Fruit fly (Drosophila melanogaster) whole organism, wandering third instar larva: ENCODE measurements around the gene ergic53.

Source experiments
- Abd-B ChIP-seq: fragments of >200 bp; optimal IDR thresholded peaks from 2 replicates; lab custom pipeline; 2017; ENCODE audit warnings: missing biosample characterization, missing genetic modification characterization
- CG32264 ChIP-seq: fragments of 200-800 bp; sonication (Bioruptor generic); optimal IDR thresholded peaks from 2 replicates; lab custom pipeline; 2016; ENCODE audit warnings: missing biosample characterization, missing genetic modification characterization
- CrebA ChIP-seq: fragments of 200-800 bp; sonication (Bioruptor generic); optimal IDR thresholded peaks from 2 replicates; lab custom pipeline; 2016; ENCODE audit warnings: missing biosample characterization, mild to moderate bottlenecking, missing genetic modification characterization, borderline replicate concordance
- Dfd ChIP-seq: fragments of >200 bp; optimal IDR thresholded peaks from 2 replicates; lab custom pipeline; 2017; ENCODE audit warnings: missing biosample characterization, missing genetic modification characterization
- Dif ChIP-seq: fragments of 200-275, 200-300 bp; sonication (Bioruptor generic); optimal IDR thresholded peaks from 2 replicates; lab custom pipeline; 2018; ENCODE audit warnings: missing biosample characterization, missing genetic modification characterization; ENCODE audit not compliant: partially characterized antibody
- GATAd ChIP-seq: sonication (Bioruptor generic); optimal IDR thresholded peaks from 2 replicates; lab custom pipeline; 2016; ENCODE audit warnings: missing biosample characterization, missing genetic modification characterization
- HLH106 ChIP-seq: fragments of 200-800 bp; optimal IDR thresholded peaks from 3 replicates; lab custom pipeline; 2019; ENCODE audit warnings: missing biosample characterization, mild to moderate bottlenecking, missing genetic modification characterization, moderate library complexity
- Hr78 ChIP-seq: fragments of >200 bp; optimal IDR thresholded peaks from 2 replicates; lab custom pipeline; 2017; ENCODE audit warnings: missing biosample characterization, missing genetic modification characterization
- Hr83 ChIP-seq: fragments of 200-300 bp; sonication (Bioruptor generic); optimal IDR thresholded peaks from 2 replicates; lab custom pipeline; 2016; ENCODE audit warnings: missing biosample characterization, mild to moderate bottlenecking, missing genetic modification characterization, moderate library complexity; ENCODE audit not compliant: poor library complexity, severe bottlenecking
- Jra ChIP-seq: sonication (Bioruptor generic); optimal IDR thresholded peaks from 2 replicates; lab custom pipeline; 2016; ENCODE audit warnings: missing biosample characterization, missing genetic modification characterization
- Mio ChIP-seq: sonication (Bioruptor generic); optimal IDR thresholded peaks from 2 replicates; lab custom pipeline; 2016; ENCODE audit warnings: missing biosample characterization, missing genetic modification characterization
- Myc ChIP-seq: fragments of >200 bp; optimal IDR thresholded peaks from 2 replicates; lab custom pipeline; 2017
- OdsH ChIP-seq: fragments of 200-800 bp; sonication (Bioruptor generic); optimal IDR thresholded peaks from 2 replicates; lab custom pipeline; 2016; ENCODE audit warnings: missing biosample characterization, mild to moderate bottlenecking, missing genetic modification characterization
- Rel ChIP-seq, 2 experiments: fragments of 200-800 bp; sonication (Bioruptor generic) in 1 of 2; optimal IDR thresholded peaks; 2 replicates in 1 of 2; 3 replicates in 1 of 2; lab custom pipeline; 2016 to 2019; ENCODE audit warnings: mild to moderate bottlenecking in 2 of 2, missing biosample characterization in 2 of 2, missing genetic modification characterization in 2 of 2, moderate library complexity in 1 of 2
- Vsx2 ChIP-seq: fragments of 200-300, 225-300 bp; sonication (Bioruptor generic); optimal IDR thresholded peaks from 2 replicates; lab custom pipeline; 2018; ENCODE audit warnings: missing biosample characterization, missing genetic modification characterization; ENCODE audit not compliant: partially characterized antibody
- br ChIP-seq: fragments of 200-800 bp; sonication (Bioruptor generic); optimal IDR thresholded peaks from 2 replicates; lab custom pipeline; 2016; ENCODE audit warnings: missing biosample characterization, missing genetic modification characterization
- brk ChIP-seq: fragments of 200-800 bp; sonication (Bioruptor generic); optimal IDR thresholded peaks from 2 replicates; lab custom pipeline; 2016; ENCODE audit warnings: missing biosample characterization, mild to moderate bottlenecking, missing genetic modification characterization
- dmrt93B ChIP-seq: fragments of 200-800 bp; sonication (Bioruptor generic); optimal IDR thresholded peaks from 2 replicates; lab custom pipeline; 2018; ENCODE audit warnings: missing biosample characterization, mild to moderate bottlenecking, missing genetic modification characterization
- dsf ChIP-seq: sonication (Bioruptor generic); optimal IDR thresholded peaks from 2 replicates; lab custom pipeline; 2016; ENCODE audit warnings: missing biosample characterization, missing genetic modification characterization, borderline replicate concordance
- ey ChIP-seq: fragments of 200-800 bp; sonication (Bioruptor generic); optimal IDR thresholded peaks from 2 replicates; lab custom pipeline; 2016; ENCODE audit warnings: missing biosample characterization, missing genetic modification characterization
- foxo ChIP-seq, 2 experiments: fragments of 200-800 bp; sonication (Bioruptor generic); optimal IDR thresholded peaks; 2 replicates in 1 of 2; 3 replicates in 1 of 2; lab custom pipeline; 2016 to 2017; ENCODE audit warnings: missing biosample characterization in 2 of 2, missing genetic modification characterization in 2 of 2
- fru ChIP-seq: fragments of 200-800 bp; sonication (Bioruptor generic); optimal IDR thresholded peaks from 3 replicates; lab custom pipeline; 2016; ENCODE audit warnings: missing biosample characterization, mild to moderate bottlenecking, missing genetic modification characterization
- h ChIP-seq: fragments of 200-800 bp; sonication (Bioruptor generic); optimal IDR thresholded peaks from 3 replicates; lab custom pipeline; 2016; ENCODE audit warnings: missing biosample characterization, mild to moderate bottlenecking, missing genetic modification characterization
- jim ChIP-seq: fragments of 175-275, 200-325 bp; sonication (Bioruptor generic); optimal IDR thresholded peaks from 2 replicates; lab custom pipeline; 2016; ENCODE audit warnings: missing biosample characterization, mild to moderate bottlenecking, missing genetic modification characterization
- pan ChIP-seq: fragments of >200 bp; optimal IDR thresholded peaks from 2 replicates; lab custom pipeline; 2017
- psq ChIP-seq: fragments of 200-800 bp; sonication (Bioruptor generic); optimal IDR thresholded peaks from 3 replicates; lab custom pipeline; 2017; ENCODE audit warnings: missing biosample characterization, mild to moderate bottlenecking, missing genetic modification characterization, moderate library complexity
- rgr ChIP-seq: fragments of 200-800 bp; sonication (Bioruptor generic); optimal IDR thresholded peaks from 3 replicates; lab custom pipeline; 2016; ENCODE audit warnings: missing biosample characterization, mild to moderate bottlenecking, missing genetic modification characterization
- sage ChIP-seq: fragments of 200-800 bp; sonication (Bioruptor generic); optimal IDR thresholded peaks from 2 replicates; lab custom pipeline; 2016; ENCODE audit warnings: missing biosample characterization, mild to moderate bottlenecking, missing genetic modification characterization
- woc ChIP-seq: sonication (Bioruptor generic); optimal IDR thresholded peaks from 2 replicates; lab custom pipeline; 2016; ENCODE audit warnings: missing biosample characterization, mild to moderate bottlenecking, missing genetic modification characterization

ergic53 gene

dm6 chr3L:8540509-8540908 lies 5.7 kb downstream of the ergic53 start:
- TF ChIP-seq woc (GFP tag; lab: Kevin White, UChicago), result no peak
- TF ChIP-seq Hr78 (GFP tag; lab: Kevin White, UChicago), result no peak
- no peak for TF ChIP-seq CG32264 (GFP tag; lab: Kevin White, UChicago)
- no peak for TF ChIP-seq Abd-B (GFP tag; lab: Kevin White, UChicago)
- no peak for TF ChIP-seq Dif
- no peak for TF ChIP-seq dmrt93B (GFP tag; lab: Kevin White, UChicago)
- no peak for TF ChIP-seq CrebA (GFP tag; lab: Kevin White, UChicago)
- no peak for TF ChIP-seq br
- no peak for TF ChIP-seq brk (GFP tag; lab: Kevin White, UChicago)
- TF ChIP-seq pan (lab: Kevin White, UChicago), result no peak
- TF ChIP-seq fru (GFP tag; lab: Kevin White, UChicago), result no peak
- no peak for TF ChIP-seq rgr (GFP tag; lab: Kevin White, UChicago)
- no peak for TF ChIP-seq h
- TF ChIP-seq Jra (GFP tag; lab: Kevin White, UChicago), result no peak
- TF ChIP-seq foxo (GFP tag; optimal IDR thresholded peaks at IDR 0.05; lab: Kevin White, UChicago), result no peak
- no peak for TF ChIP-seq sage
- TF ChIP-seq OdsH (GFP tag; lab: Kevin White, UChicago), result no peak
- no peak for TF ChIP-seq Mio (GFP tag; lab: Kevin White, UChicago)
- TF ChIP-seq HLH106, result no peak

- TF ChIP-seq brk (GFP tag; lab: Kevin White, UChicago) (no peak), ey (GFP tag; lab: Kevin White, UChicago) (no peak), dsf (GFP tag; lab: Kevin White, UChicago) (no peak), h (no peak), GATAd (no peak), rgr (GFP tag; lab: Kevin White, UChicago) (no peak), Dfd (GFP tag; lab: Kevin White, UChicago) (no peak), Vsx2 (no peak), CrebA (GFP tag; lab: Kevin White, UChicago) (no peak), pan (lab: Kevin White, UChicago) (no peak), Rel (GFP tag; optimal IDR thresholded peaks at IDR 0.05; lab: Kevin White, UChicago) (no peak), Rel (tag; optimal IDR thresholded peaks at IDR 0.05; lab: Kevin White, UChicago) (no peak), OdsH (GFP tag; lab: Kevin White, UChicago) (no peak), HLH106 (no peak), Dif (no peak), woc (GFP tag; lab: Kevin White, UChicago) (no peak)
- TF ChIP-seq, all 38 proteins: peak for 0
These were observed 6.9 kb downstream of the ergic53 start for dm6 chr3L:8541669-8542068.

dm6 chr3L:8542213-8542612 lies 7.4 kb downstream of the ergic53 start:
- TF ChIP-seq Dfd (GFP tag; lab: Kevin White, UChicago) (no peak), ey (GFP tag; lab: Kevin White, UChicago) (no peak), Myc (lab: Kevin White, UChicago) (no peak), Rel (GFP tag; optimal IDR thresholded peaks at IDR 0.05; lab: Kevin White, UChicago) (no peak), Rel (tag; optimal IDR thresholded peaks at IDR 0.05; lab: Kevin White, UChicago) (no peak)

dm6 chr3L:8543866-8544265 lies 9.1 kb downstream of the ergic53 start:
- TF ChIP-seq dsf (GFP tag; lab: Kevin White, UChicago) (no peak), Dif (no peak), GATAd (no peak), rgr (GFP tag; lab: Kevin White, UChicago) (no peak), h (no peak), ey (GFP tag; lab: Kevin White, UChicago) (peak; percentile 1)

- TF ChIP-seq rgr (GFP tag; lab: Kevin White, UChicago), result peak; percentile 25
- no peak for TF ChIP-seq jim (GFP tag; lab: Kevin White, UChicago)
- no peak for TF ChIP-seq woc (GFP tag; lab: Kevin White, UChicago)
- TF ChIP-seq dsf (GFP tag; lab: Kevin White, UChicago), result peak; percentile 14
- TF ChIP-seq fru (GFP tag; lab: Kevin White, UChicago), result no peak
- TF ChIP-seq Hr83 (GFP tag; lab: Kevin White, UChicago), result peak; percentile 14
- peak; percentile 19 for TF ChIP-seq psq (GFP tag; lab: Kevin White, UChicago)
- TF ChIP-seq h, result peak; percentile 27
- peak; percentile 14 for TF ChIP-seq HLH106
- TF ChIP-seq Rel (GFP tag; optimal IDR thresholded peaks at IDR 0.05; lab: Kevin White, UChicago), result no peak
- TF ChIP-seq Rel (tag; optimal IDR thresholded peaks at IDR 0.05; lab: Kevin White, UChicago), result peak; percentile 12
These were observed 9.9 kb downstream of the ergic53 start, which contains the start of gene rhea for dm6 chr3L:8544710-8545109. TSS of gene rhea (plus strand) at chr3L:8545001.
